Worm (Caenorhabditis elegans) whole organism, young adult: Measurements from ENCODE around the gene C03B1.7.
A peak's percentile ranks its signal among the peaks of the same experiment; 100 is the strongest.

Experiments
- B0035.1 ChIP-seq: sonication (generic microtip); optimal IDR thresholded peaks from 2 replicates; lab custom pipeline; 2016; ENCODE audit warnings: missing genetic modification characterization, mild to moderate bottlenecking, missing compliant biosample characterization, missing genotype, missing genetic modification reagents
- C06A6.2 ChIP-seq: fragments of 200-800 bp; sonication (Bioruptor generic); conservative IDR thresholded peaks from 2 replicates; pipeline ENCODE4 v1.3.6; 2022; ENCODE audit warnings: missing genetic modification characterization, missing compliant biosample characterization
- F39B2.1 ChIP-seq: fragments of 200-800 bp; sonication (Bioruptor generic); IDR thresholded peaks from 2 replicates; pipeline ENCODE4 v1.3.6; 2022; ENCODE audit warnings: missing genetic modification reagents, missing genetic modification characterization, missing compliant biosample characterization
- F55B11.4 ChIP-seq: sonication (generic microtip); optimal IDR thresholded peaks from 2 replicates; lab custom pipeline; 2016; ENCODE audit warnings: missing compliant biosample characterization, missing genetic modification characterization, borderline replicate concordance; ENCODE audit not compliant: insufficient read depth
- F57C9.4 ChIP-seq: sonication (generic microtip); optimal IDR thresholded peaks from 2 replicates; lab custom pipeline; 2017; ENCODE audit warnings: mild to moderate bottlenecking, missing genetic modification characterization, missing compliant biosample characterization
- K11D2.4 ChIP-seq: fragments of 200-800 bp; sonication (Bioruptor generic); IDR thresholded peaks from 2 replicates; pipeline ENCODE4 v1.3.6; 2022; ENCODE audit warnings: missing genetic modification reagents, missing genetic modification characterization, missing compliant biosample characterization
- T26A5.8 ChIP-seq: sonication (generic microtip); optimal IDR thresholded peaks from 2 replicates; lab custom pipeline; 2016; ENCODE audit warnings: missing genetic modification characterization, missing compliant biosample characterization
- Y56A3A.18 ChIP-seq: fragments of 200-800 bp; sonication (Bioruptor generic); IDR thresholded peaks from 2 replicates; pipeline ENCODE4 v1.3.6; 2022; ENCODE audit warnings: missing genetic modification reagents, missing genetic modification characterization, missing compliant biosample characterization
- ZK185.1 ChIP-seq: sonication (generic microtip); optimal IDR thresholded peaks from 2 replicates; lab custom pipeline; 2016; ENCODE audit warnings: mild to moderate bottlenecking, missing genetic modification characterization, missing compliant biosample characterization; ENCODE audit not compliant: poor library complexity, severe bottlenecking
- akir-1 ChIP-seq: fragments of 200-800 bp; sonication (Bioruptor generic); optimal IDR thresholded peaks from 2 replicates; lab custom pipeline; 2018; ENCODE audit warnings: mild to moderate bottlenecking, missing genetic modification characterization, moderate library complexity, missing compliant biosample characterization
- ama-1 ChIP-seq, 3 experiments: fragments of 150-350 bp in 1 of 3; sonication (generic microtip) in 2 of 3; optimal IDR thresholded peaks; 2 replicates each; lab custom pipeline; 2014 to 2018; ENCODE audit warnings: missing biosample characterization in 2 of 3, missing genetic modification characterization in 2 of 3, missing genetic modification reagents in 2 of 3
- aptf-3 ChIP-seq: fragments of 200-800 bp; sonication (Bioruptor generic); IDR thresholded peaks from 2 replicates; pipeline ENCODE4 v1.3.6; 2022; ENCODE audit warnings: missing genetic modification characterization, missing compliant biosample characterization
- atf-7 ChIP-seq: sonication (generic microtip); optimal IDR thresholded peaks from 2 replicates; lab custom pipeline; 2017; ENCODE audit warnings: mild to moderate bottlenecking, missing genetic modification characterization, missing compliant biosample characterization
- attf-3 ChIP-seq: fragments of 200-800 bp; sonication (Bioruptor generic); conservative IDR thresholded peaks from 2 replicates; pipeline ENCODE4 v1.3.6; 2022; ENCODE audit warnings: missing genetic modification reagents, missing genetic modification characterization, missing compliant biosample characterization
- attf-5 ChIP-seq: fragments of 200-800 bp; sonication (Bioruptor generic); optimal IDR thresholded peaks from 2 replicates; lab custom pipeline; 2018; ENCODE audit warnings: mild to moderate bottlenecking, missing genetic modification characterization, missing compliant biosample characterization
- ccch-3 ChIP-seq: fragments of 200-800 bp; sonication (Bioruptor generic); optimal IDR thresholded peaks from 2 replicates; lab custom pipeline; 2018; ENCODE audit warnings: mild to moderate bottlenecking, missing genetic modification characterization, missing compliant biosample characterization
- ceh-27 ChIP-seq: fragments of 200-800 bp; sonication (Bioruptor generic); optimal IDR thresholded peaks from 2 replicates; lab custom pipeline; 2018; ENCODE audit warnings: mild to moderate bottlenecking, missing genetic modification characterization, moderate library complexity, missing compliant biosample characterization
- ceh-40 ChIP-seq: fragments of 200-800 bp; sonication (Bioruptor generic); IDR thresholded peaks from 2 replicates; pipeline ENCODE4 v1.3.6; 2022; ENCODE audit warnings: missing genetic modification characterization, missing compliant biosample characterization
- ceh-58 ChIP-seq: fragments of 200-800 bp; sonication (Bioruptor generic); IDR thresholded peaks from 2 replicates; pipeline ENCODE4 v1.3.6; 2022; ENCODE audit warnings: missing genetic modification characterization, missing compliant biosample characterization
- ceh-79 ChIP-seq: sonication (generic microtip); optimal IDR thresholded peaks from 2 replicates; lab custom pipeline; 2017; ENCODE audit warnings: mild to moderate bottlenecking, missing genetic modification characterization, missing compliant biosample characterization
- ceh-91 ChIP-seq: fragments of 200-800 bp; sonication (Bioruptor generic); IDR thresholded peaks from 2 replicates; pipeline ENCODE4 v1.3.6; 2022; ENCODE audit warnings: missing genetic modification reagents, missing genetic modification characterization, missing compliant biosample characterization
- die-1 ChIP-seq: sonication (generic microtip); optimal IDR thresholded peaks from 2 replicates; lab custom pipeline; 2016; ENCODE audit warnings: missing genotype, mild to moderate bottlenecking, missing genetic modification characterization, missing compliant biosample characterization
- egl-18 ChIP-seq: fragments of 200-800 bp; sonication (Bioruptor generic); IDR thresholded peaks from 2 replicates; pipeline ENCODE4 v1.3.6; 2022; ENCODE audit warnings: missing genetic modification reagents, missing genetic modification characterization, missing compliant biosample characterization
- ets-4 ChIP-seq: fragments of 200-800 bp; sonication (Bioruptor generic); optimal IDR thresholded peaks from 2 replicates; lab custom pipeline; 2018; ENCODE audit warnings: mild to moderate bottlenecking, missing genetic modification characterization, missing compliant biosample characterization
- fkh-3 ChIP-seq: sonication (generic microtip); optimal IDR thresholded peaks from 2 replicates; lab custom pipeline; 2016; ENCODE audit warnings: mild to moderate bottlenecking, missing genetic modification characterization, missing compliant biosample characterization
- gei-17 ChIP-seq: fragments of 200-800 bp; sonication (Bioruptor generic); optimal IDR thresholded peaks from 2 replicates; lab custom pipeline; 2018; ENCODE audit warnings: mild to moderate bottlenecking, missing genetic modification characterization, missing compliant biosample characterization
- hrde-1 ChIP-seq: sonication (generic microtip); optimal IDR thresholded peaks from 2 replicates; lab custom pipeline; 2016; ENCODE audit warnings: missing genetic modification characterization, mild to moderate bottlenecking, missing compliant biosample characterization, moderate library complexity, missing genotype, missing genetic modification reagents, borderline replicate concordance
- lag-1 ChIP-seq: fragments of 200-800 bp; sonication (Bioruptor generic); IDR thresholded peaks from 2 replicates; pipeline ENCODE4 v1.3.6; 2022; ENCODE audit warnings: missing genetic modification reagents, missing genetic modification characterization, missing compliant biosample characterization
- let-526 ChIP-seq: fragments of 200-800 bp; sonication (Bioruptor generic); IDR thresholded peaks from 2 replicates; pipeline ENCODE4 v1.3.6; 2022; ENCODE audit warnings: missing genetic modification reagents, missing genetic modification characterization, missing compliant biosample characterization
- lin-26 ChIP-seq: fragments of 200-800 bp; sonication (Bioruptor generic); IDR thresholded peaks from 2 replicates; pipeline ENCODE4 v1.3.6; 2022; ENCODE audit warnings: missing genetic modification reagents, missing genetic modification characterization, missing compliant biosample characterization
- lin-35 ChIP-seq, 3 experiments: fragments of 150-350 bp in 2 of 3; sonication (generic microtip) in 1 of 3; optimal IDR thresholded peaks; 2 replicates each; lab custom pipeline; 2014 to 2018; ENCODE audit warnings: missing biosample characterization in 3 of 3, missing genetic modification characterization in 3 of 3, missing genetic modification reagents in 3 of 3
- lir-1 ChIP-seq: fragments of 200-800 bp; sonication (Bioruptor generic); conservative IDR thresholded peaks from 2 replicates; pipeline ENCODE4 v1.3.6; 2022; ENCODE audit warnings: missing genetic modification reagents, missing genetic modification characterization, missing compliant biosample characterization
- lsl-1 ChIP-seq: fragments of 200-800 bp; sonication (Bioruptor generic); optimal IDR thresholded peaks from 2 replicates; lab custom pipeline; 2018; ENCODE audit warnings: mild to moderate bottlenecking, missing genetic modification characterization, moderate library complexity, missing compliant biosample characterization
- madf-10 ChIP-seq: sonication (generic microtip); optimal IDR thresholded peaks from 2 replicates; lab custom pipeline; 2016; ENCODE audit warnings: mild to moderate bottlenecking, missing genetic modification characterization, missing compliant biosample characterization
- madf-3 ChIP-seq: fragments of 200-800 bp; sonication (Bioruptor generic); IDR thresholded peaks from 2 replicates; pipeline ENCODE4 v1.3.6; 2022; ENCODE audit warnings: missing genetic modification reagents, missing genetic modification characterization, missing compliant biosample characterization
- madf-8 ChIP-seq: fragments of 200-800 bp; sonication (Bioruptor generic); conservative IDR thresholded peaks from 2 replicates; pipeline ENCODE4 v1.3.6; 2022; ENCODE audit warnings: missing genetic modification reagents, missing genetic modification characterization, missing compliant biosample characterization
- mes-4 ChIP-seq: sonication (generic microtip); optimal IDR thresholded peaks from 2 replicates; lab custom pipeline; 2016; ENCODE audit warnings: missing genotype, missing genetic modification characterization, missing compliant biosample characterization
- nhr-90 ChIP-seq: sonication (generic microtip); optimal IDR thresholded peaks from 2 replicates; lab custom pipeline; 2016; ENCODE audit warnings: missing genotype, mild to moderate bottlenecking, missing genetic modification characterization, missing compliant biosample characterization
- pbrm-1 ChIP-seq: fragments of 200-800 bp; sonication (Bioruptor generic); IDR thresholded peaks from 2 replicates; pipeline ENCODE4 v1.3.6; 2022; ENCODE audit warnings: missing genetic modification reagents, missing genetic modification characterization, missing compliant biosample characterization
- pha-4 ChIP-seq: fragments of 150-350 bp; sonication (generic microtip); optimal IDR thresholded peaks from 2 replicates; lab custom pipeline; 2014; ENCODE audit warnings: missing biosample characterization, missing genetic modification reagents, missing genetic modification characterization
- sdz-38 ChIP-seq: sonication (generic microtip); optimal IDR thresholded peaks from 2 replicates; lab custom pipeline; 2016; ENCODE audit warnings: missing genotype, missing genetic modification characterization, missing compliant biosample characterization
- sea-2 ChIP-seq: fragments of 200-800 bp; sonication (Bioruptor generic); IDR thresholded peaks from 2 replicates; pipeline ENCODE4 v1.3.6; 2022; ENCODE audit warnings: missing genetic modification characterization, missing compliant biosample characterization
- snpc-3.4 ChIP-seq: sonication (generic microtip); optimal IDR thresholded peaks from 2 replicates; lab custom pipeline; 2017; ENCODE audit warnings: missing genetic modification characterization, mild to moderate bottlenecking, missing compliant biosample characterization, antibody characterized with exemption, moderate library complexity, missing genotype, missing genetic modification reagents
- somi-1 ChIP-seq: fragments of 200-800 bp; sonication (Bioruptor generic); optimal IDR thresholded peaks from 2 replicates; lab custom pipeline; 2018; ENCODE audit warnings: mild to moderate bottlenecking, missing genetic modification characterization, missing compliant biosample characterization
- ztf-18 ChIP-seq: sonication (generic microtip); optimal IDR thresholded peaks from 2 replicates; lab custom pipeline; 2016; ENCODE audit warnings: missing genotype, mild to moderate bottlenecking, missing genetic modification characterization, missing compliant biosample characterization
- ztf-22 ChIP-seq: fragments of 200-800 bp; sonication (Bioruptor generic); optimal IDR thresholded peaks from 2 replicates; lab custom pipeline; 2018; ENCODE audit warnings: mild to moderate bottlenecking, missing genetic modification characterization, moderate library complexity, missing compliant biosample characterization
- ztf-25 ChIP-seq: fragments of 200-800 bp; sonication (Bioruptor generic); IDR thresholded peaks from 2 replicates; pipeline ENCODE4 v1.3.6; 2022; ENCODE audit warnings: missing genetic modification reagents, missing genetic modification characterization, missing compliant biosample characterization
- ztf-26 ChIP-seq: sonication (generic microtip); optimal IDR thresholded peaks from 2 replicates; lab custom pipeline; 2017; ENCODE audit warnings: missing genetic modification characterization, missing compliant biosample characterization

C03B1.7 gene

DNA sequence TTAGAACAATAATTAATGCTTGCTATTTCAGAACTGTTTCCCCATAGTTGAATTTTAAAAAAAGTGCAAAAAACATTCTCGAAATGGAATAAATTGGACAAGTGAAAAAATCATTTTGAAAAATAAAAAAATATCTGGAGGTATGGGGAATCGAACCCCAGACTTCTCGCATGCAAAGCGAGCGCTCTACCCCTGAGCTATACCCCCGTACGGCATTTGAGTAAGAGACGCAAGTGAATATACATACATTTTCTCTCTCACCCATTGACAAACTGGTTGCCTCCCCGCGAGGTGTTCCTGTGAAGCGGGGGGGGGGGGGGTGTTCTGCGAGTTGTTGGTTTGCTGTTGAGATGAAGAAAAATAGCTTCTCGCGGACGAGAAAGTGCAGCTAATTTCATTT, 49.5 kb upstream of the C03B1.7 start (continued):
- TF ChIP-seq lin-26 (GFP tag; lab: Robert Waterston, UW) = peak; percentile 98
- TF ChIP-seq madf-3 (GFP tag; lab: Robert Waterston, UW) = peak; percentile 86; the same call in 1 of the 2 replicates
- peak; percentile 90 for TF ChIP-seq ztf-25 (GFP tag; lab: Robert Waterston, UW)
- TF ChIP-seq mes-4 (tag; lab: Kevin White, UChicago) = peak; percentile 75
- TF ChIP-seq F55B11.4 (tag; lab: Kevin White, UChicago) = no peak
- TF ChIP-seq nhr-90 (tag; lab: Kevin White, UChicago) = peak; percentile 91
- TF ChIP-seq die-1 (tag; lab: Kevin White, UChicago) = peak; percentile 96
- TF ChIP-seq ZK185.1 (tag; lab: Kevin White, UChicago) = peak; percentile 79
- peak; percentile 94 for TF ChIP-seq Y56A3A.18
- TF ChIP-seq ccch-3 = peak; percentile 66
- peak; percentile 77 for TF ChIP-seq ztf-26
- TF ChIP-seq lir-1 (GFP tag; lab: Robert Waterston, UW) = peak; percentile 55; the same call in 1 of the 2 replicates
- TF ChIP-seq sdz-38 (tag; lab: Kevin White, UChicago) = no peak
- peak; percentile 70 for TF ChIP-seq madf-10 (tag; lab: Kevin White, UChicago)
- peak; percentile 83 for TF ChIP-seq ceh-40 (GFP tag; lab: Robert Waterston, UW)
- peak; percentile 81 for TF ChIP-seq B0035.1 (tag; lab: Kevin White, UChicago)
- no peak for TF ChIP-seq ceh-91
- no peak for TF ChIP-seq attf-3 (GFP tag; lab: Robert Waterston, UW)
- TF ChIP-seq pbrm-1 (GFP tag; lab: Robert Waterston, UW) = peak; percentile 89
- TF ChIP-seq F39B2.1 (GFP tag; lab: Robert Waterston, UW) = peak; percentile 48; the same call in 1 of the 2 replicates
- TF ChIP-seq atf-7 (tag; lab: Kevin White, UChicago) = peak; percentile 84
- peak; percentile 79 for TF ChIP-seq gei-17 (GFP tag; lab: Kevin White, UChicago)
- no peak for TF ChIP-seq pha-4 (tag; lab: Kevin White, UChicago)
- no peak for TF ChIP-seq sea-2
- peak; percentile 80 for TF ChIP-seq let-526
- peak; percentile 81 for TF ChIP-seq ceh-27 (GFP tag; lab: Kevin White, UChicago)
- peak; percentile 96; the same call in 1 of the 2 replicates for TF ChIP-seq ceh-58
- peak; percentile 92 for TF ChIP-seq T26A5.8 (tag; lab: Kevin White, UChicago)
- peak; percentile 80 for TF ChIP-seq K11D2.4 (GFP tag; lab: Robert Waterston, UW)
- TF ChIP-seq F57C9.4 (tag; lab: Kevin White, UChicago) = peak; percentile 42
- no peak for TF ChIP-seq lag-1 (GFP tag; lab: Robert Waterston, UW)
- TF ChIP-seq ceh-79 (tag; lab: Kevin White, UChicago) = peak; percentile 75
- no peak for TF ChIP-seq ama-1 (optimal IDR thresholded peaks at IDR 0.05; lab: Kevin White, UChicago)
- TF ChIP-seq ama-1 (GFP tag; optimal IDR thresholded peaks at IDR 0.05; lab: Kevin White, UChicago) = peak; percentile 83 to 87
- peak; percentile 72 for TF ChIP-seq ztf-18
- TF ChIP-seq fkh-3 (tag; lab: Kevin White, UChicago) = peak; percentile 91
- TF ChIP-seq aptf-3 (GFP tag; lab: Robert Waterston, UW) = 0 out of 2 replicates have a peak, but pooled peaks have one; percentile 44
- TF ChIP-seq ztf-22 (GFP tag; lab: Kevin White, UChicago) = peak; percentile 64
- TF ChIP-seq madf-8 (GFP tag; lab: Robert Waterston, UW) = no peak; the same call in 1 of the 2 replicates
- TF ChIP-seq snpc-3.4 (tag; lab: Kevin White, UChicago) = peak; percentile 81
- TF ChIP-seq akir-1 = peak; percentile 4
- peak; percentile 84 for TF ChIP-seq egl-18 (GFP tag; lab: Robert Waterston, UW)
- peak; percentile 77 for TF ChIP-seq somi-1 (GFP tag; lab: Kevin White, UChicago)
- peak; percentile 67 for TF ChIP-seq hrde-1
- TF ChIP-seq attf-5 (GFP tag; lab: Kevin White, UChicago) = peak; percentile 74
- TF ChIP-seq C06A6.2 (GFP tag; lab: Robert Waterston, UW) = no peak
- TF ChIP-seq lsl-1 (GFP tag; lab: Kevin White, UChicago) = peak; percentile 22
- TF ChIP-seq ets-4 (GFP tag; lab: Kevin White, UChicago) = peak; percentile 25
- peak in 1 of 3 experiments; percentile 60 for TF ChIP-seq lin-35 (GFP tag; optimal IDR thresholded peaks at IDR 0.05; lab: Kevin White, UChicago)
